Worm (Caenorhabditis elegans): ENCODE results near the gene F47E1.1.

The F47E1.1 gene

ce11 chrX:9091873-9092272 lies 14.9 kb downstream of the F47E1.1 start:
- no peak for TF ChIP-seq tbx-37 (GFP tag; conservative IDR thresholded peaks at IDR 0.05)
- no peak for TF ChIP-seq scrt-1 (GFP tag; IDR thresholded peaks at IDR 0.05)
- no peak for TF ChIP-seq sea-1 (GFP tag; conservative IDR thresholded peaks at IDR 0.05)
- TF ChIP-seq tra-4 (tag; optimal IDR thresholded peaks at IDR 0.05) = no peak
- no peak for TF ChIP-seq hmbx-1 (tag; optimal IDR thresholded peaks at IDR 0.05)
- TF ChIP-seq ets-7 (tag; optimal IDR thresholded peaks at IDR 0.05) = no peak
- no peak for TF ChIP-seq ceh-13 (GFP tag; optimal IDR thresholded peaks at IDR 0.05)
- TF ChIP-seq hnd-1 (tag; optimal IDR thresholded peaks at IDR 0.05) = no peak
- no peak for TF ChIP-seq ceh-36 (tag; optimal IDR thresholded peaks at IDR 0.05)
- no peak for TF ChIP-seq F13C5.2 (tag; optimal IDR thresholded peaks at IDR 0.05)
- no peak for TF ChIP-seq ama-1 (optimal IDR thresholded peaks at IDR 0.05)
- TF ChIP-seq pes-1 (GFP tag; IDR thresholded peaks at IDR 0.05) = no peak
- TF ChIP-seq flt-1 (GFP tag; IDR thresholded peaks at IDR 0.05) = no peak
- no peak for TF ChIP-seq hmg-4 (GFP tag; optimal IDR thresholded peaks at IDR 0.05)
- TF ChIP-seq aly-1 (tag; optimal IDR thresholded peaks at IDR 0.05) = no peak
- no peak for TF ChIP-seq B0310.2 (tag; optimal IDR thresholded peaks at IDR 0.05)
- no peak for TF ChIP-seq tbx-11 (GFP tag; IDR thresholded peaks at IDR 0.05)

- no peak for TF ChIP-seq hmbx-1 (tag; optimal IDR thresholded peaks at IDR 0.05)
- no peak for TF ChIP-seq ets-7 (tag; optimal IDR thresholded peaks at IDR 0.05)
- no peak for TF ChIP-seq hmg-4 (GFP tag; optimal IDR thresholded peaks at IDR 0.05)
- no peak for TF ChIP-seq aly-1 (tag; optimal IDR thresholded peaks at IDR 0.05)
- no peak for TF ChIP-seq ama-1 (optimal IDR thresholded peaks at IDR 0.05)
- no peak for TF ChIP-seq hnd-1 (tag; optimal IDR thresholded peaks at IDR 0.05)
- TF ChIP-seq ceh-13 (GFP tag; optimal IDR thresholded peaks at IDR 0.05) = no peak
- TF ChIP-seq ceh-36 (tag; optimal IDR thresholded peaks at IDR 0.05) = no peak
- TF ChIP-seq tra-4 (tag; optimal IDR thresholded peaks at IDR 0.05) = no peak
These were observed 19.9 kb downstream of the F47E1.1 start for ce11 chrX:9096861-9097260.

- no peak for TF ChIP-seq sea-1 (GFP tag; conservative IDR thresholded peaks at IDR 0.05)
- TF ChIP-seq ceh-13 (GFP tag; optimal IDR thresholded peaks at IDR 0.05) = no peak
- peak; percentile 74 for TF ChIP-seq hmg-4 (GFP tag; optimal IDR thresholded peaks at IDR 0.05)
- no peak for TF ChIP-seq ets-7 (tag; optimal IDR thresholded peaks at IDR 0.05)
- no peak for TF ChIP-seq scrt-1 (GFP tag; IDR thresholded peaks at IDR 0.05)
- no peak for TF ChIP-seq F13C5.2 (tag; optimal IDR thresholded peaks at IDR 0.05)
These were observed 25.2 kb downstream of the F47E1.1 start for ce11 chrX:9102150-9102549.

DNA sequence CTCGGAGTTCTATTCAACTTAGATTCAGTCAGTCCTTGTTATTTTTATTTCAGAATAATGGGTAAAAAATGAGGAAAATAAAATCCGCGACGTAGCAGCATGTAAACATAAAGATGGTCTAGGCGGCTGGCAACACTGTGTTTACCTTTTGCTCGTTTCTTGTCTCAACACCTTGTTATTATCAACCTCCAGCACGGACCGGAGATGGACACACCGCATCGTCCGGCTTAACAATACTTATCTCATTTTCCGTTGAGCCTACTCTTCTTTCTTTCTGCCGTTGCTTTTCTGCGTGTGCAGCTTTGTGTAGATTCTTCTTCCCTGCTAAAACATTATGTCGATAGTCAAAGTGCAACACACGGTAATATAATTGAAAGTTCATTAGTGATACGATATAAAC lies 26.1 kb downstream of the F47E1.1 start:
- TF ChIP-seq hnd-1 (tag; optimal IDR thresholded peaks at IDR 0.05) = no peak
- no peak for TF ChIP-seq tbx-11 (GFP tag; IDR thresholded peaks at IDR 0.05)
- TF ChIP-seq sea-1 (GFP tag; conservative IDR thresholded peaks at IDR 0.05) = no peak

ce11 chrX:9103584-9103983 lies 26.6 kb downstream of the F47E1.1 start:
- no peak for TF ChIP-seq ceh-36 (tag; optimal IDR thresholded peaks at IDR 0.05)
- TF ChIP-seq hnd-1 (tag; optimal IDR thresholded peaks at IDR 0.05) = no peak
- TF ChIP-seq scrt-1 (GFP tag; IDR thresholded peaks at IDR 0.05) = no peak
- TF ChIP-seq tra-4 (tag; optimal IDR thresholded peaks at IDR 0.05) = no peak
- no peak for TF ChIP-seq pes-1 (GFP tag; IDR thresholded peaks at IDR 0.05)
- TF ChIP-seq tbx-11 (GFP tag; IDR thresholded peaks at IDR 0.05) = no peak
- TF ChIP-seq aly-1 (tag; optimal IDR thresholded peaks at IDR 0.05) = no peak
- TF ChIP-seq flt-1 (GFP tag; IDR thresholded peaks at IDR 0.05) = no peak

DNA sequence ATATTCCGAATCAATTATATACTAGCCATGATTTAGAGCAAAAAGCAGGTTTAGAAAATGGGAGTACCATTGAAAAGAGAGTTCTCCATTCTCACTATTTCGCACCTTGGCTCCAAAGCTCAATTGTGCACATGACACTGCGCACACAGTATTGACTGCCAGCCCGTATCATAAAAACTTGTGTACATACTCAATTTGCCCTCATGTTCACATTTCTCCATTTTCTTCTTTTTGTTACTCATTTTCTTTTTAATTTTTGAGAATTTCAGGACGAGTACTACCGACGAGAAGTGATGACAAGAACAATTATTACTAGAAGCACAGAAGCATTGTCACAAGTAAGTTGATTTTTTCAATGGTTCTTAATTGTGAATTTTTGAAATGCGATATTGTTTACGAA lies 27.4 kb downstream of the F47E1.1 start:
- TF ChIP-seq hmbx-1 (tag; optimal IDR thresholded peaks at IDR 0.05) (no peak), hnd-1 (tag; optimal IDR thresholded peaks at IDR 0.05) (no peak), ets-7 (tag; optimal IDR thresholded peaks at IDR 0.05) (no peak), ceh-13 (GFP tag; optimal IDR thresholded peaks at IDR 0.05) (no peak), hmg-4 (GFP tag; optimal IDR thresholded peaks at IDR 0.05) (no peak), tbx-37 (GFP tag; conservative IDR thresholded peaks at IDR 0.05) (no peak), sea-1 (GFP tag; conservative IDR thresholded peaks at IDR 0.05) (no peak), aly-1 (tag; optimal IDR thresholded peaks at IDR 0.05) (no peak), F13C5.2 (tag; optimal IDR thresholded peaks at IDR 0.05) (no peak), pes-1 (GFP tag; IDR thresholded peaks at IDR 0.05) (no peak), tra-4 (tag; optimal IDR thresholded peaks at IDR 0.05) (no peak), ceh-36 (tag; optimal IDR thresholded peaks at IDR 0.05) (no peak), scrt-1 (GFP tag; IDR thresholded peaks at IDR 0.05) (no peak), B0310.2 (tag; optimal IDR thresholded peaks at IDR 0.05) (no peak), flt-1 (GFP tag; IDR thresholded peaks at IDR 0.05) (no peak), tbx-11 (GFP tag; IDR thresholded peaks at IDR 0.05) (no peak)

DNA sequence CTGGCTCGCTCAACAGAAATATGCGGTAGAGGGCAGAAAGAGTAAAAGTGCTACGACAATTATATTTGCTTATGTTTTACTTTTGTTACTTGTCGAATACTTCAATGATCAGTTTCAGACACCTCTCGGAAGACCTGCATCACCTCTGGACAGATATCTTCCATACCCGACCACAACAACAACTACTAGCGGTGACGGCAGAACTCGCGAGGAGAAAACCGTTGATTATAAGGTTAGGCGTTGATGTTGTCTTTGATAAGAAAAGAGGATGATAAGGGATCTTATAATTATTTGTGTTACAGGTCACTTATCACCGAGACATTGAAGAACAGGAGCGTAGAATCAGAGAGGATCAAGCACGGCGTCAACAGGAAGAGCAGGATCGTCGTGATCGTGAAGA lies 28.1 kb downstream of the F47E1.1 start:
- TF ChIP-seq scrt-1 (GFP tag; IDR thresholded peaks at IDR 0.05) (no peak), pes-1 (GFP tag; IDR thresholded peaks at IDR 0.05) (no peak), tra-4 (tag; optimal IDR thresholded peaks at IDR 0.05) (no peak), sea-1 (GFP tag; conservative IDR thresholded peaks at IDR 0.05) (no peak), flt-1 (GFP tag; IDR thresholded peaks at IDR 0.05) (no peak), aly-1 (tag; optimal IDR thresholded peaks at IDR 0.05) (no peak), ama-1 (optimal IDR thresholded peaks at IDR 0.05) (no peak)

DNA sequence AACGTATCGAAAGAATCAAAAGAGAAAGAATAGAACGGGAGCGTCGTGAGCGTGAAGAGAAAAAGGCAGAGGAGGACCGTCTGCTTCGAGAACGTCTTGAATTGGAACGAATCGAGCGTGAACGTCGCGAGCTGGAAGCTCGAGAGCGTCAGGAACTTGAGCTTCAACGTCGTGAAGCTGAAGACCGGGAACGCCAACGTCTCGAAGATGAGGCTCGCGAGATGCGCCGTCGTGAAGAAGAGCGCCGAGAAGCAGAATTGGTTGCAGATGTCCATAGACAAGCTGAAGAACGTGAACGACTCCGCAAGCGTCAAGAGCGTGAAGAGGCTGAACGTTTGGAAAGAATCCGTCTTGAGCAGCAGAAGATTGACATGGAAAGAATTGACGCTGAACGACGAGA lies 28.9 kb downstream of the F47E1.1 start:
- no peak for TF ChIP-seq hmg-4 (GFP tag; optimal IDR thresholded peaks at IDR 0.05)
- no peak for TF ChIP-seq flt-1 (GFP tag; IDR thresholded peaks at IDR 0.05)
- TF ChIP-seq pes-1 (GFP tag; IDR thresholded peaks at IDR 0.05) = no peak
- no peak for TF ChIP-seq tbx-37 (GFP tag; conservative IDR thresholded peaks at IDR 0.05)

- TF ChIP-seq pes-1 (GFP tag; IDR thresholded peaks at IDR 0.05) (no peak), sea-1 (GFP tag; conservative IDR thresholded peaks at IDR 0.05) (no peak), ceh-36 (tag; optimal IDR thresholded peaks at IDR 0.05) (no peak), hnd-1 (tag; optimal IDR thresholded peaks at IDR 0.05) (no peak), ets-7 (tag; optimal IDR thresholded peaks at IDR 0.05) (no peak), B0310.2 (tag; optimal IDR thresholded peaks at IDR 0.05) (no peak), scrt-1 (GFP tag; IDR thresholded peaks at IDR 0.05) (no peak), tbx-37 (GFP tag; conservative IDR thresholded peaks at IDR 0.05) (no peak), hmg-4 (GFP tag; optimal IDR thresholded peaks at IDR 0.05) (no peak), aly-1 (tag; optimal IDR thresholded peaks at IDR 0.05) (no peak), F13C5.2 (tag; optimal IDR thresholded peaks at IDR 0.05) (no peak), ama-1 (optimal IDR thresholded peaks at IDR 0.05) (no peak), tra-4 (tag; optimal IDR thresholded peaks at IDR 0.05) (no peak), ceh-13 (GFP tag; optimal IDR thresholded peaks at IDR 0.05) (no peak)
These were observed 30.9 kb downstream of the F47E1.1 start for ce11 chrX:9107866-9108265.

All from whole organism, early embryonic.